Fruit fly (Drosophila melanogaster): ENCODE data around the gene Gbs-76A.

DNA sequence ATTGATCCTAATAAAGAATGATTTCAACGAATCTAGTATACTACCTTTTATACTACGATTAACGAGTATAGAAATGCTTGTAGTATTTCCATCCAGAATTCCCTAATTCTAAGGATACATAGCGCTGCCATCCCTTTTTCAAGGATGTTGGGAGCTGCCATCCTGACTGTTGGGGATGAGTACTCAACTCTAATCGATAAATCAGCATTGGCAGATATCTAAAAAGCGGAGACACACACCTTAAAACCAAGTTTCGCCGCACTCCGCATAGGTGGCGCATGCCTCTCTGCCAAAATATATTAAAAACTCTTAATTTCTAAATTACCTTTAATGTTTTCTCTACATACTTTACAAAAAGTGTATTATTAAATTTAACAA is 1.7 kb upstream of the Gbs-76A start, which contains the start of gene fal:
- TF ChIP-seq Pif1A (GFP tag; optimal IDR thresholded peaks at IDR 0.05) (no peak), CG32121 (GFP tag; IDR thresholded peaks at IDR 0.05) (no peak), D1 (tag; optimal IDR thresholded peaks at IDR 0.05) (no peak), EcR (GFP tag; optimal IDR thresholded peaks at IDR 0.05) (no peak), CG14655 (GFP tag; optimal IDR thresholded peaks at IDR 0.05) (no peak), CG8159 (tag; optimal IDR thresholded peaks at IDR 0.05) (no peak), CG13204 (GFP tag; optimal IDR thresholded peaks at IDR 0.05) (no peak), CG15710 (tag; optimal IDR thresholded peaks at IDR 0.05) (no peak)

Measured in whole organism, pupa.